Worm (Caenorhabditis elegans) whole organism, L2 larva: ENCODE measurements around the gene clc-29.
A peak's percentile ranks its signal among the peaks of the same experiment; 100 is the strongest.

ENCODE experiments used
- aly-2 ChIP-seq: fragments of 150-350 bp; optimal IDR thresholded peaks from 2 replicates; lab custom pipeline; 2014; ENCODE audit warnings: missing biosample characterization, missing genetic modification characterization
- ama-1 ChIP-seq: fragments of 150-350 bp; optimal IDR thresholded peaks from 2 replicates; lab custom pipeline; 2018; ENCODE audit warnings: inconsistent platforms
- crh-2 ChIP-seq: sonication (generic microtip); optimal IDR thresholded peaks from 2 replicates; lab custom pipeline; 2017; ENCODE audit warnings: missing biosample characterization, missing genetic modification characterization
- lin-39 ChIP-seq: fragments of 150-350 bp; optimal IDR thresholded peaks from 2 replicates; lab custom pipeline; 2014; ENCODE audit warnings: missing biosample characterization, missing genetic modification reagents, missing genetic modification characterization
- nhr-10 ChIP-seq: sonication (generic microtip); optimal IDR thresholded peaks from 2 replicates; lab custom pipeline; 2017; ENCODE audit warnings: missing biosample characterization, missing genetic modification characterization
- nhr-129 ChIP-seq: fragments of 150-350 bp; optimal IDR thresholded peaks from 2 replicates; lab custom pipeline; 2014; ENCODE audit warnings: missing biosample characterization, missing genetic modification characterization
- nhr-25 ChIP-seq: fragments of 150-350 bp; sonication (generic microtip); optimal IDR thresholded peaks from 3 replicates; lab custom pipeline; 2014; ENCODE audit warnings: missing biosample characterization, missing genetic modification characterization
- sma-9 ChIP-seq, 2 experiments: fragments of 150-350 bp in 1 of 2; sonication (generic microtip) in 1 of 2; optimal IDR thresholded peaks; 2 replicates each; lab custom pipeline; 2014 to 2016; ENCODE audit warnings: missing genetic modification characterization in 2 of 2, mild to moderate bottlenecking in 1 of 2, missing biosample characterization in 1 of 2, missing compliant biosample characterization in 1 of 2, missing genetic modification reagents in 1 of 2, moderate library complexity in 1 of 2
- unc-55 ChIP-seq: fragments of 150-350 bp; sonication (generic microtip); optimal IDR thresholded peaks from 3 replicates; lab custom pipeline; 2014; ENCODE audit warnings: missing biosample characterization, missing genetic modification reagents, missing genetic modification characterization
- unc-62 ChIP-seq: fragments of 150-350 bp; optimal IDR thresholded peaks from 2 replicates; lab custom pipeline; 2014; ENCODE audit warnings: missing biosample characterization, missing genetic modification reagents, missing genetic modification characterization
- ztf-1 ChIP-seq: fragments of 200-800 bp; sonication (Bioruptor generic); conservative IDR thresholded peaks from 2 replicates; pipeline ENCODE4 v1.3.6; 2022; ENCODE audit warnings: missing genetic modification characterization, missing compliant biosample characterization
- ztf-11 ChIP-seq: sonication (generic microtip); optimal IDR thresholded peaks from 2 replicates; lab custom pipeline; 2017; ENCODE audit warnings: missing biosample characterization, missing genetic modification characterization

DNA sequence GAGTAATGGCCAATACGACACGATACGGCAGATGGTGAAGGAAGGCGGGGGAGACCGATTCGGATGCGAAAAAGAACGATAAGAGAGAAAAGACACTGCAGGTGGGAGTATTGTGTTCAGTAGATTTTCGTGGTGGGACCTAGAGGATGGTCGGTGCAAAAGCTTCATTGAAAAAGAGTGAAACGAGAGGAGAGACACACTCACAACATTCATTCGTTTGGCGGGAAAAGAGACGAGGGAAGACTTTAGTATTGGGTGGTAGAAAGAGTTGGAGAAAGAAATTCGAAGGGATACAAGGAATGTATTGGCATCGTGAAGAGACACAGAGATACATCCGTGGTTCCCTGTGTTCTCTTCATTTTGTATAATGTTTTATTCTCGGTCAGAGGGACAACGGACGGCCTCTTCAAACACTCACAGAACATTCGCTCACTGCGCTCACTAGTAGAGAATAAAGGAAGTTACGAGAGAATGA lies 8.7 kb upstream of the clc-29 start:
- TF ChIP-seq ama-1 (lab: Kevin White, UChicago) (no peak), aly-2 (tag; lab: Kevin White, UChicago) (no peak), unc-62 (no peak), lin-39 (no peak), ztf-1 (GFP tag; lab: Robert Waterston, UW) (no peak), crh-2 (peak; percentile 91), nhr-10 (tag; lab: Kevin White, UChicago) (no peak), nhr-129 (tag; lab: Kevin White, UChicago) (peak; percentile 92), unc-55 (GFP tag; lab: Kevin White, UChicago) (peak; percentile 91), sma-9 (GFP tag; optimal IDR thresholded peaks at IDR 0.05; lab: Kevin White, UChicago) (peak; percentile 75), sma-9 (tag; optimal IDR thresholded peaks at IDR 0.05; lab: Kevin White, UChicago) (no peak), nhr-25 (tag; lab: Kevin White, UChicago) (peak; percentile 67), ztf-11 (tag; lab: Kevin White, UChicago) (no peak)
